Worm (Caenorhabditis elegans): ENCODE results near the gene sri-32.
A peak's percentile ranks its signal among the peaks of the same experiment; 100 is the strongest.

Gene sri-32

ce11 chrII:3113289-3113688, 41.0 kb downstream of the sri-32 start:
- no peak for TF ChIP-seq nhr-21 (tag; optimal IDR thresholded peaks at IDR 0.05)
- peak; percentile 45 for TF ChIP-seq snpc-4 (tag; optimal IDR thresholded peaks at IDR 0.05)

DNA sequence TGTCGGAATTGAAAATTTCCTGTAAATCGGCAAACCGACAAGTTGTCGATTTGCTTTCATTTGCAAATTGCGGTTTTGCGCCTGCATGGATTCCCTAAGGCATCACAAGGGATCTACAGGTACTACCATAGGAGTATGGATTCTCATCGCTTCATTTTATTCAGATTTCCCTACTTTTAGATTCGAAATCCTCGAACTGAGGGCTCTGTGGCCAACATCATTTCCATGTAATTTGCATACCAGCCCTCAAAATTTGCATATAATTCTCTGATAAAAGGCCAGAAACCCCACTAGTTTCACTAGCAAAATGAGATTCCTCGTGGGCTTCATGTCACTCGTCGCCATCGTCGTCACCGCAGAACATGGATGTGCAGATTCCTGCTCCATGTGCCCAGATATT, 42.0 kb downstream of the sri-32 start, which contains the start of gene Y25C1A.2:
Y25C1A.2 (plus strand) TSS at position 301 of the 400 bp plus-strand sequence.
- TF ChIP-seq ztf-11 (tag; optimal IDR thresholded peaks at IDR 0.05): no peak
- TF ChIP-seq sma-3 (GFP tag; optimal IDR thresholded peaks at IDR 0.05): no peak
- TF ChIP-seq unc-39 (tag; optimal IDR thresholded peaks at IDR 0.05): no peak
- TF ChIP-seq gmeb-1 (tag; optimal IDR thresholded peaks at IDR 0.05): no peak
- TF ChIP-seq elt-3 (tag; optimal IDR thresholded peaks at IDR 0.05): no peak
- TF ChIP-seq ztf-4 (tag; optimal IDR thresholded peaks at IDR 0.05): no peak
- no peak for TF ChIP-seq lin-39 (tag; optimal IDR thresholded peaks at IDR 0.05)
- TF ChIP-seq mdl-1 (tag; optimal IDR thresholded peaks at IDR 0.05): no peak
- TF ChIP-seq ztf-1 (GFP tag; conservative IDR thresholded peaks at IDR 0.05): no peak
- no peak for TF ChIP-seq sem-4 (tag; optimal IDR thresholded peaks at IDR 0.05)
- no peak for TF ChIP-seq alr-1 (tag; optimal IDR thresholded peaks at IDR 0.05)
- TF ChIP-seq nhr-11 (tag; optimal IDR thresholded peaks at IDR 0.05): no peak

DNA sequence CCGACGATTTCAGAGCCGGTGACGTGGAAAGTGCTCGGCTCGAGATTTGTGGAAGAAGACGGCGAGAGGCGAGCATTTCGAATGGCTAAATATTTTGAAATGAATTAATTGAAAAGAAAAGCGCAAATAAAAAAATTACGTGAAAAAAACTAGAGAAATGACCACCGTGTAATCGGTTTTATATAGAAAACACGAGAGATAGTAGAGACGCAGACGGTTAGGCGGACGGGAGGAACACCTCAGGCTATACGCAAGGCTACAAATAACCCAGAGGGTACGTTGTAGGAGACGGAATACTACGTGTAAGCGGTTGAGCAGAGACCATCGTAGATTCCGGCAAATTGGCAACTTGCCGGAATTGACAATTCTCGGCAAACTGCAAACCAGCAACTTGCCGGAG, 43.1 kb downstream of the sri-32 start, which contains the start of gene Y25C1A.13:
Y25C1A.13 (minus strand) TSS at position 101 of the 400 bp plus-strand sequence.
- TF ChIP-seq F13H6.1 (tag; optimal IDR thresholded peaks at IDR 0.05): peak; percentile 18
- TF ChIP-seq mbf-1 (tag; optimal IDR thresholded peaks at IDR 0.05): no peak
- no peak for TF ChIP-seq ceh-82 (tag; optimal IDR thresholded peaks at IDR 0.05)
- no peak for TF ChIP-seq zag-1 (tag; optimal IDR thresholded peaks at IDR 0.05)

DNA sequence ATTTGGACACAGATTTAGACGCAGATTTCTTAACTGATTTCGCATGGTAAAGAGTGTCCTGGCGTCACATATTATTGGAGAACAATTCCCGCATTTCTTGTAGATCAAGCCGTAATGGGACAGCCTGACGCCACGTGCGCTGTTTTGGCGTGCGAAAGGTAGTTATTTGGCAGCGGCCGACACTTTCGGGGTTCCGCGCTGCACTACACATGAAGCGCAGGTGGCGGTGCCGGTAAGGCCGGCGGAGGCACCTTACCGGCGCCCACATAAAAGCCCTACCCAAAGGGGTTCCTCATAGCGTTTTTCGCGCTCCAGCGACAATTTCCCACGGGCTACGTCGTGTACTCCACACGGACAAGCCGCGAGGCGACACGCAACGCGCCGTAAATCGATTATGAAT, 44.2 kb downstream of the sri-32 start:
- no peak for TF ChIP-seq ama-1 (optimal IDR thresholded peaks at IDR 0.05)
- TF ChIP-seq ZK546.5 (tag; optimal IDR thresholded peaks at IDR 0.05): no peak
- no peak for TF ChIP-seq F13H6.1 (tag; optimal IDR thresholded peaks at IDR 0.05)
- TF ChIP-seq nhr-10 (tag; optimal IDR thresholded peaks at IDR 0.05): no peak
- no peak for TF ChIP-seq zag-1 (tag; optimal IDR thresholded peaks at IDR 0.05)
- no peak for TF ChIP-seq nhr-237 (tag; optimal IDR thresholded peaks at IDR 0.05)
- TF ChIP-seq Y55F3AM.14 (GFP tag; optimal IDR thresholded peaks at IDR 0.05): no peak

DNA sequence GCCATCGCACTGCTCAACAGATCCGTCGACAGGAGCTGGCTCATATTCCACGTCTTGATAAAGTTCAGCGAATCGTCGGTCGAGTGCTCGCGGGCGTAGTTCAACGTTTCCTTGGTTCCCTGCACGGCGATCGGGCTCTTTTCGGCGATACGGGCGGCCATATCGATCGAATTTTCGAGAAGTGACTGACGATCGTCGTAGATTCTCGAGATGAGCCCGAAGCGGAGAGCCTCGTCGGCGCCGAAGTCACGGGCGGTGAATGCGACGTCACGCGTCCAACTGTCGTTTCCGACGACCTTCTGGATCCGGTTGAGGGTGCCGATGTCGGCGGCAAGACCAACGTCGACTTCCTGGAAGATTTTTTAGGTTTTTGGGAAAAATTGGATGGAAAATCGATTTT, 44.8 kb downstream of the sri-32 start:
- TF ChIP-seq unc-55 (GFP tag; optimal IDR thresholded peaks at IDR 0.05) (no peak), R02D3.7 (tag; optimal IDR thresholded peaks at IDR 0.05) (no peak)

DNA sequence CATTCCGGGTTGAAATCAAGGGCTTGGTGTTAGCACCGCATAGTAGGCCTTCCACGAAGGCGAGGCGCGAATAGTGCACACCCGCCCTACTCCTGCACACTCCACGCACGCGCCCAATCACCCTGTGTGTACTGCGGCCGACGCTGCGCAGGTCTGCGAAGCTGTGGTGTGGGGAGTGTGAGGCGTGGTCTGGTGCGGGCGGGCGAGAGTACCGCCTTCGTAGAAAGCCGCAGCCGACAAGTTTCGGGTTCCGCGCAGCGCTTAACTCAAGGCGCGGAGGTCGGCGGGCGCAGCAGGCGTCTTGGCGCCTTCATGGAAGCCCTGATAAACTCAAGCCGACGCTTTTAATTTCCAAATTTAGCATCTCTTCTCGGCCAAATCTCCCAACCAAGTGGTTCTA, 46.2 kb downstream of the sri-32 start:
- TF ChIP-seq unc-55 (GFP tag; optimal IDR thresholded peaks at IDR 0.05) (no peak), gmeb-1 (tag; optimal IDR thresholded peaks at IDR 0.05) (no peak), nhr-237 (tag; optimal IDR thresholded peaks at IDR 0.05) (no peak), dmd-4 (tag; optimal IDR thresholded peaks at IDR 0.05) (no peak), F13H6.1 (tag; optimal IDR thresholded peaks at IDR 0.05) (no peak), fos-1 (tag; optimal IDR thresholded peaks at IDR 0.05) (no peak), sem-4 (tag; optimal IDR thresholded peaks at IDR 0.05) (no peak)

DNA sequence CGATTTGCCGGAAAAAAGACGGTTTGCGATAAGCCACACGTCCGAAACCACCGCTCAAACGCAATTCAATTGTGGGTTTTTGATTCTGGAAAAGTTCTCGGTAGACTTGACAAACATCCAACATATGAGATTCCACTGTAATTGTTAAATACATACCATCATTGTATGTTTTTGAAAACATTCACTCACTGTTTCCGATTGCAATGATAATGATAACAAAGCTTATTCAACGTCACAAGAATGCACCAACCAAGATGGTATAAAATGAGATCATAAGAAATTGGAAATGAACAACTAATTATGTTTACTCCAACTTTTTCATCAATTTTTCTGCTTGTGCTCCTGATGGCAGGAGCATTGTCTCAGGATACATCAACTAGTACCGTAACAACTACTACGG, 48.5 kb downstream of the sri-32 start, which contains the start of gene clec-122:
clec-122 (plus strand) TSS at position 301 of the 400 bp plus-strand sequence.
- TF ChIP-seq sma-9 (GFP tag; optimal IDR thresholded peaks at IDR 0.05) (no peak), sma-9 (tag; optimal IDR thresholded peaks at IDR 0.05) (no peak), R02D3.7 (tag; optimal IDR thresholded peaks at IDR 0.05) (no peak), mdl-1 (tag; optimal IDR thresholded peaks at IDR 0.05) (no peak), sem-4 (tag; optimal IDR thresholded peaks at IDR 0.05) (no peak), nhr-21 (tag; optimal IDR thresholded peaks at IDR 0.05) (no peak), egl-27 (tag; optimal IDR thresholded peaks at IDR 0.05) (no peak), peb-1 (tag; optimal IDR thresholded peaks at IDR 0.05) (no peak), gmeb-1 (tag; optimal IDR thresholded peaks at IDR 0.05) (no peak), nhr-77 (tag; optimal IDR thresholded peaks at IDR 0.05) (no peak), aly-2 (tag; optimal IDR thresholded peaks at IDR 0.05) (no peak)
